Fruit fly (Drosophila melanogaster): ENCODE measurements around the gene CG5050.

DNA sequence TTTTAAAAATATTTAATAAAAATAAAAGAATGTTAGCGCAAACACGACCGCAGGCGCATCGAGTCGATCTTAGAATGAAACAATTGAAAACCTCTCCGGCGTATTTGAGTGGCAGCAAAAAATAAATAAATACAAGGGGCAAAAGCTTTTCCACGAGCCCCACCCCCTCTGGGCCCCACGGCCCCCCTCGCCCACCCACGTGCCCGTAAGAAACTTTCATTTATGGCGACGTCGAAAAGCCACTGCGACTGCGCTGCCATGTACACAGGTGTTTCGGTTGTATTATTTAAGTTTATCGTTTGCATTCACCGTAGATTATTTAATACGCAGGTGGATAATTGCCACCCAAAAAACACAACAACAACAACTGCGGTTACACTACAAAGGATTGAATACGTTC, 4.3 kb upstream of the CG5050 start:
- TF ChIP-seq CG11294 (GFP tag; IDR thresholded peaks at IDR 0.05) (no peak), CG1621 (tag; optimal IDR thresholded peaks at IDR 0.05) (no peak), CG8319 (GFP tag; optimal IDR thresholded peaks at IDR 0.05) (no peak), Smox (GFP tag; optimal IDR thresholded peaks at IDR 0.05) (no peak), Lpt (GFP tag; optimal IDR thresholded peaks at IDR 0.05) (no peak)

All from whole organism, prepupa.